Fruit fly (Drosophila melanogaster) whole organism, embryonic: Measurements from ENCODE around the gene kay.

Source experiments
- Awh ChIP-seq: fragments of 200-800 bp; sonication (Bioruptor generic); IDR thresholded peaks from 2 replicates; pipeline ENCODE4, ENCODE4 v1.3.6; 2022; ENCODE audit warnings: missing biosample characterization, missing genetic modification characterization
- CG11504 ChIP-seq: fragments of 200-800 bp; sonication (Bioruptor generic); optimal IDR thresholded peaks from 3 replicates; lab custom pipeline; 2019; ENCODE audit warnings: missing biosample characterization, mild to moderate bottlenecking, missing genetic modification characterization, moderate library complexity
- CG11696 ChIP-seq: fragments of 200-800 bp; sonication (Bioruptor generic); IDR thresholded peaks from 2 replicates; pipeline ENCODE4 v1.3.6; 2022; ENCODE audit warnings: missing biosample characterization, missing genetic modification characterization
- CG12659 ChIP-seq: fragments of 200-800 bp; sonication (Bioruptor generic); optimal IDR thresholded peaks from 3 replicates; lab custom pipeline; 2017; ENCODE audit warnings: mild to moderate bottlenecking, missing biosample characterization, missing genetic modification reagents, missing genetic modification characterization
- CG15514 ChIP-seq: fragments of 200-800 bp; sonication (Bioruptor generic); optimal IDR thresholded peaks from 3 replicates; lab custom pipeline; 2017; ENCODE audit warnings: missing biosample characterization, missing genetic modification characterization, mild to moderate bottlenecking, moderate library complexity, missing genetic modification reagents
- CG15696 ChIP-seq: fragments of 200-800 bp; sonication (Bioruptor generic); optimal IDR thresholded peaks from 2 replicates; lab custom pipeline; 2019; ENCODE audit warnings: missing biosample characterization, mild to moderate bottlenecking, missing genetic modification characterization, moderate library complexity
- CG2116 ChIP-seq: fragments of 200-800 bp; sonication (Bioruptor generic); optimal IDR thresholded peaks from 3 replicates; lab custom pipeline; 2018; ENCODE audit warnings: missing biosample characterization, mild to moderate bottlenecking, missing genetic modification characterization
- CG31441 ChIP-seq: fragments of 200-800 bp; sonication (Bioruptor generic); IDR thresholded peaks from 2 replicates; pipeline ENCODE4 v1.3.6; 2022; ENCODE audit warnings: missing biosample characterization, missing genetic modification characterization
- CG32532 ChIP-seq: fragments of 200-800 bp; sonication (Bioruptor generic); IDR thresholded peaks from 2 replicates; pipeline ENCODE4 v1.3.6; 2022; ENCODE audit warnings: missing biosample characterization, missing genetic modification characterization
- CG32772 ChIP-seq: fragments of 200-800 bp; sonication (Bioruptor generic); IDR thresholded peaks from 2 replicates; pipeline ENCODE4 v1.3.6; 2022; ENCODE audit warnings: missing biosample characterization, missing genetic modification characterization
- CG33213 ChIP-seq: fragments of 200-800 bp; sonication (Bioruptor generic); optimal IDR thresholded peaks from 3 replicates; lab custom pipeline; 2016; ENCODE audit warnings: missing biosample characterization, missing genetic modification characterization
- CG34224 ChIP-seq: fragments of 200-800 bp; sonication (Bioruptor generic); IDR thresholded peaks from 3 replicates; pipeline ENCODE4 v1.3.6; 2022; ENCODE audit warnings: missing biosample characterization, missing genetic modification characterization; ENCODE audit not compliant: partially characterized antibody
- CG4328 ChIP-seq: fragments of 200-800 bp; sonication (Bioruptor generic); optimal IDR thresholded peaks from 3 replicates; lab custom pipeline; 2017; ENCODE audit warnings: missing biosample characterization, missing genetic modification reagents, missing genetic modification characterization
- CG4617 ChIP-seq: fragments of 200-800 bp; sonication (Bioruptor generic); optimal IDR thresholded peaks from 3 replicates; lab custom pipeline; 2016; ENCODE audit warnings: missing biosample characterization, missing genetic modification characterization, borderline replicate concordance
- CG4707 ChIP-seq: fragments of 200-800 bp; sonication (Bioruptor generic); optimal IDR thresholded peaks from 2 replicates; lab custom pipeline; 2018; ENCODE audit warnings: missing biosample characterization, mild to moderate bottlenecking, missing genetic modification characterization, moderate library complexity
- CG7928 ChIP-seq: fragments of 200-800 bp; sonication (Bioruptor generic); optimal IDR thresholded peaks from 2 replicates; lab custom pipeline; 2017; ENCODE audit warnings: missing biosample characterization, mild to moderate bottlenecking, missing genetic modification characterization
- CTCF ChIP-seq: fragments of 200-800 bp; sonication (Bioruptor generic); optimal IDR thresholded peaks from 2 replicates; lab custom pipeline; 2017; ENCODE audit warnings: missing biosample characterization, mild to moderate bottlenecking, missing genetic modification characterization, moderate library complexity
- Camta ChIP-seq: fragments of 200-800 bp; sonication (Bioruptor generic); optimal IDR thresholded peaks from 2 replicates; lab custom pipeline; 2016; ENCODE audit warnings: missing biosample characterization, missing genetic modification characterization
- Dbx ChIP-seq: fragments of 200-800 bp; sonication (Bioruptor generic); IDR thresholded peaks from 3 replicates; pipeline ENCODE4 v1.3.6; 2022; ENCODE audit warnings: missing biosample characterization, missing genetic modification characterization
- Dip3 ChIP-seq: fragments of 200-800 bp; sonication (Bioruptor generic); optimal IDR thresholded peaks from 3 replicates; lab custom pipeline; 2016; ENCODE audit warnings: missing biosample characterization, missing genetic modification characterization
- E2f2 ChIP-seq: fragments of 200-800 bp; sonication (Bioruptor generic); IDR thresholded peaks from 2 replicates; pipeline ENCODE4 v1.3.6; 2022; ENCODE audit warnings: missing biosample characterization, missing genetic modification characterization
- HmgD ChIP-seq: fragments of 200-800 bp; sonication (Bioruptor generic); optimal IDR thresholded peaks from 3 replicates; lab custom pipeline; 2016; ENCODE audit warnings: missing biosample characterization, missing genetic modification characterization
- HmgZ ChIP-seq: fragments of 200-800 bp; sonication (Bioruptor generic); optimal IDR thresholded peaks from 2 replicates; lab custom pipeline; 2018; ENCODE audit warnings: missing biosample characterization, mild to moderate bottlenecking, missing genetic modification characterization
- Hmx ChIP-seq: fragments of 200-800 bp; sonication (Bioruptor generic); optimal IDR thresholded peaks from 2 replicates; lab custom pipeline; 2016; ENCODE audit warnings: missing biosample characterization, missing genetic modification characterization
- Ptx1 ChIP-seq: fragments of 200-800 bp; sonication (Bioruptor generic); IDR thresholded peaks from 2 replicates; pipeline ENCODE4 v1.3.6; 2022; ENCODE audit warnings: missing biosample characterization, missing genetic modification characterization
- Rfx ChIP-seq: fragments of 200-800 bp; sonication (Bioruptor generic); IDR thresholded peaks from 2 replicates; pipeline ENCODE4 v1.3.6; 2022; ENCODE audit warnings: missing biosample characterization, missing genetic modification characterization
- Sin3A ChIP-seq: fragments of >200 bp; optimal IDR thresholded peaks from 2 replicates; lab custom pipeline; 2018
- Six4 ChIP-seq: fragments of 200-800 bp; sonication (Bioruptor generic); optimal IDR thresholded peaks from 2 replicates; lab custom pipeline; 2016; ENCODE audit warnings: missing biosample characterization, missing genetic modification characterization
- Sox102F ChIP-seq: fragments of 200-800 bp; sonication (Bioruptor generic); optimal IDR thresholded peaks from 2 replicates; lab custom pipeline; 2018; ENCODE audit warnings: missing biosample characterization, mild to moderate bottlenecking, missing genetic modification characterization, moderate library complexity
- Sry-δ ChIP-seq: fragments of 200-800 bp; sonication (Bioruptor generic); optimal IDR thresholded peaks from 2 replicates; lab custom pipeline; 2016; ENCODE audit warnings: missing biosample characterization, missing genetic modification characterization
- amos ChIP-seq: fragments of 200-800 bp; sonication (Bioruptor generic); IDR thresholded peaks from 2 replicates; pipeline ENCODE4 v1.3.6; 2022; ENCODE audit warnings: missing biosample characterization, missing genetic modification characterization; ENCODE audit not compliant: partially characterized antibody
- ap ChIP-seq: fragments of 200-800 bp; sonication (Bioruptor generic); IDR thresholded peaks from 2 replicates; pipeline ENCODE4 v1.3.6; 2022; ENCODE audit warnings: missing biosample characterization, missing genetic modification characterization
- ato ChIP-seq: fragments of 200-800 bp; sonication (Bioruptor generic); IDR thresholded peaks from 2 replicates; pipeline ENCODE4 v1.3.6; 2022; ENCODE audit warnings: missing biosample characterization, missing genetic modification characterization; ENCODE audit not compliant: partially characterized antibody
- bsh ChIP-seq, 2 experiments: fragments of 200-800 bp; sonication (Bioruptor generic); optimal IDR thresholded peaks; 2 replicates each; lab custom pipeline; 2017 to 2018; ENCODE audit warnings: mild to moderate bottlenecking in 2 of 2, missing biosample characterization in 2 of 2, missing genetic modification characterization in 2 of 2, moderate library complexity in 1 of 2
- ci ChIP-seq: fragments of 200-800 bp; sonication (Bioruptor generic); IDR thresholded peaks from 3 replicates; pipeline ENCODE4 v1.3.6; 2022; ENCODE audit warnings: missing biosample characterization, missing genetic modification characterization
- dati ChIP-seq: fragments of 200-800 bp; sonication (Bioruptor generic); IDR thresholded peaks from 2 replicates; pipeline ENCODE4 v1.3.6; 2022; ENCODE audit warnings: missing biosample characterization, missing genetic modification characterization
- dpn ChIP-seq, 2 experiments: fragments of 200-800 bp; sonication (Bioruptor generic); optimal IDR thresholded peaks; 3 replicates each; lab custom pipeline; 2016; ENCODE audit warnings: missing biosample characterization in 2 of 2, missing genetic modification characterization in 2 of 2
- ewg ChIP-seq: fragments of 200-800 bp; sonication (Bioruptor generic); optimal IDR thresholded peaks from 3 replicates; lab custom pipeline; 2017; ENCODE audit warnings: mild to moderate bottlenecking, missing biosample characterization, missing genetic modification reagents, missing genetic modification characterization
- ind ChIP-seq: fragments of 200-800 bp; sonication (Bioruptor generic); optimal IDR thresholded peaks from 3 replicates; lab custom pipeline; 2016; ENCODE audit warnings: missing biosample characterization, missing genetic modification characterization
- knrl ChIP-seq: fragments of 200-800 bp; sonication (Bioruptor generic); IDR thresholded peaks from 3 replicates; pipeline ENCODE4 v1.3.6; 2022; ENCODE audit warnings: missing biosample characterization, missing genetic modification characterization; ENCODE audit not compliant: partially characterized antibody
- nmo ChIP-seq: fragments of 200-800 bp; sonication (Bioruptor generic); optimal IDR thresholded peaks from 2 replicates; lab custom pipeline; 2018; ENCODE audit warnings: missing biosample characterization, mild to moderate bottlenecking, missing genetic modification characterization, moderate library complexity
- onecut ChIP-seq: fragments of 200-800 bp; sonication (Bioruptor generic); IDR thresholded peaks from 2 replicates; pipeline ENCODE4 v1.3.6; 2022; ENCODE audit warnings: missing biosample characterization, missing genetic modification characterization
- pb ChIP-seq: fragments of 200-800 bp; sonication (Bioruptor generic); optimal IDR thresholded peaks from 3 replicates; lab custom pipeline; 2016; ENCODE audit warnings: missing biosample characterization, missing genetic modification characterization
- pnt ChIP-seq: fragments of 200-800 bp; sonication (Bioruptor generic); optimal IDR thresholded peaks from 3 replicates; lab custom pipeline; 2016; ENCODE audit warnings: missing biosample characterization, missing genetic modification characterization
- pzg ChIP-seq: fragments of 200-800 bp; sonication (Bioruptor generic); optimal IDR thresholded peaks from 3 replicates; lab custom pipeline; 2018; ENCODE audit warnings: missing biosample characterization, mild to moderate bottlenecking, missing genetic modification characterization, moderate library complexity
- sc ChIP-seq, 3 experiments: fragments of >200 bp in 2 of 3; fragments of 200-800 bp in 1 of 3; sonication (Bioruptor generic) in 1 of 3; optimal IDR thresholded peaks; 2 replicates in 2 of 3; 3 replicates in 1 of 3; lab custom pipeline; 2017; ENCODE audit warnings: mild to moderate bottlenecking in 1 of 3, missing biosample characterization in 1 of 3, missing genetic modification characterization in 1 of 3, missing genetic modification reagents in 1 of 3
- stwl ChIP-seq: fragments of 200-800 bp; sonication (Bioruptor generic); optimal IDR thresholded peaks from 3 replicates; lab custom pipeline; 2018; ENCODE audit warnings: missing biosample characterization, mild to moderate bottlenecking, missing genetic modification characterization, moderate library complexity
- sug ChIP-seq: fragments of 200-800 bp; optimal IDR thresholded peaks from 2 replicates; lab custom pipeline; 2019; ENCODE audit warnings: missing biosample characterization, mild to moderate bottlenecking, missing genetic modification characterization, moderate library complexity
- toy ChIP-seq: fragments of 200-800 bp; sonication (Bioruptor generic); IDR thresholded peaks from 2 replicates; pipeline ENCODE4 v1.3.6; 2022; ENCODE audit warnings: missing biosample characterization, missing genetic modification characterization

The kay gene

dm6 chr3R:29725577-29726240 is 40.1 kb upstream of the kay start, which contains the start of gene Kul (continued):
- TF ChIP-seq dpn (GFP tag; optimal IDR thresholded peaks at IDR 0.05; lab: Kevin White, UChicago) (peak; percentile 5 to 41), ind (GFP tag; lab: Kevin White, UChicago) (no peak), CG15696 (tag; lab: Kevin White, UChicago) (peak; percentile 2), sug (no peak), Six4 (no peak), CG15514 (GFP tag; lab: Kevin White, UChicago) (peak; percentile 45), Dbx (GFP tag; lab: Robert Waterston, UW) (0 out of 3 replicates have a peak, but pooled peaks have one; percentile 9), toy (no peak), amos (GFP tag; lab: Robert Waterston, UW) (0 out of 2 replicates have a peak, but pooled peaks have one; percentile 36), Rfx (peak; percentile 67), onecut (no peak), CG11504 (tag; lab: Kevin White, UChicago) (no peak), CG32772 (GFP tag; lab: Robert Waterston, UW) (peak; percentile 72), pnt (peak; percentile 11), CG12659 (GFP tag; lab: Kevin White, UChicago) (peak; percentile 55), stwl (tag; lab: Kevin White, UChicago) (peak; percentile 90), Dip3 (GFP tag; lab: Kevin White, UChicago) (no peak), pb (GFP tag; lab: Kevin White, UChicago) (peak; percentile 47), bsh (GFP tag; optimal IDR thresholded peaks at IDR 0.05; lab: Kevin White, UChicago) (peak; percentile 7 to 40), HmgZ (tag; lab: Kevin White, UChicago) (peak; percentile 48), CG4707 (GFP tag; lab: Kevin White, UChicago) (peak; percentile 48), Camta (GFP tag; lab: Kevin White, UChicago) (no peak), pzg (GFP tag; lab: Kevin White, UChicago) (peak; percentile 82), Sry-δ (peak; percentile 40), E2f2 (GFP tag; lab: Robert Waterston, UW) (peak; percentile 31), Ptx1 (GFP tag; lab: Robert Waterston, UW) (peak; percentile 28; the same call in 1 of the 2 replicates), Awh (GFP tag; lab: Robert Waterston, UW) (no peak), ap (GFP tag; lab: Robert Waterston, UW) (0 out of 2 replicates have a peak, but pooled peaks have one; percentile 15), CG4617 (GFP tag; lab: Kevin White, UChicago) (peak; percentile 5), CG11696 (GFP tag; lab: Robert Waterston, UW) (no peak), dati (no peak), CG34224 (GFP tag; lab: Robert Waterston, UW) (peak; percentile 47; the same call in 1 of the 3 replicates), Sox102F (GFP tag; lab: Kevin White, UChicago) (no peak), CG2116 (GFP tag; lab: Kevin White, UChicago) (peak; percentile 49), ato (peak; percentile 49; the same call in 1 of the 2 replicates), knrl (GFP tag; lab: Robert Waterston, UW) (peak; percentile 28; the same call in 1 of the 3 replicates), CG7928 (peak; percentile 2), Hmx (no peak), nmo (GFP tag; lab: Kevin White, UChicago) (peak; percentile 20), CG33213 (GFP tag; lab: Kevin White, UChicago) (peak; percentile 39), HmgD (GFP tag; lab: Kevin White, UChicago) (peak; percentile 50), ci (GFP tag; lab: Robert Waterston, UW) (0 out of 3 replicates have a peak, but pooled peaks have one; percentile 18), CG4328 (GFP tag; lab: Kevin White, UChicago) (no peak), CG31441 (GFP tag; lab: Robert Waterston, UW) (no peak), CG32532 (GFP tag; lab: Robert Waterston, UW) (peak; percentile 40), Sin3A (lab: Kevin White, UChicago) (peak; percentile 52), sc (optimal IDR thresholded peaks at IDR 0.05; lab: Kevin White, UChicago) (no peak), sc (GFP tag; optimal IDR thresholded peaks at IDR 0.05; lab: Kevin White, UChicago) (no peak), ewg (GFP tag; lab: Kevin White, UChicago) (no peak), CTCF (GFP tag; lab: Kevin White, UChicago) (peak; percentile 27)
